Fruit fly (Drosophila melanogaster): ENCODE measurements around the gene ScpX.
A peak's percentile ranks its signal among the peaks of the same experiment; 100 is the strongest.

Gene ScpX

DNA sequence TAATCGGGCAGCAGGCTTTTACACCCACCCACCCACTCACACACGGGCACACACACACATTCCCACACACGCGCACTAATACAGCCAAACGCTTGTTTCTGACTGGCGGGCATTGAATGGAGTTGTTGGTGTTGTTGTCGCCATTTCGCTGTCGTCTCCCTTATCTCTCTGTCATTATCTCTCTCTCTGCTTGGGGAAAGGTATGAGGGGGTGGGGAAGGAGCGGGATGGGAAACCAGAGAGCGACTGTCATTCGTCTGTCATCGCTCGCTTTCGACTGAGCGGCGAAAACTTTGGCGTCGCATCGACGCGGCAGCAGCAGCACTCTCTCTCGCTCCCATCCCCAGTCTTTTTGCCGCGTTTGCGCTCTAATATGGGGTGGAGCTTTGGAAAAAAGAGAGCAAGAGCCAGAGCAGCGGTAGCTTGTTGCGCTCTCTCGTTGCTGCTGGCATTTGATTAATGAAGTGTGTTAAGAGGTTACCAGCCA, 35.1 kb upstream of the ScpX start (continued):
- no peak for TF ChIP-seq CG6808 (GFP tag; optimal IDR thresholded peaks at IDR 0.05)

DNA sequence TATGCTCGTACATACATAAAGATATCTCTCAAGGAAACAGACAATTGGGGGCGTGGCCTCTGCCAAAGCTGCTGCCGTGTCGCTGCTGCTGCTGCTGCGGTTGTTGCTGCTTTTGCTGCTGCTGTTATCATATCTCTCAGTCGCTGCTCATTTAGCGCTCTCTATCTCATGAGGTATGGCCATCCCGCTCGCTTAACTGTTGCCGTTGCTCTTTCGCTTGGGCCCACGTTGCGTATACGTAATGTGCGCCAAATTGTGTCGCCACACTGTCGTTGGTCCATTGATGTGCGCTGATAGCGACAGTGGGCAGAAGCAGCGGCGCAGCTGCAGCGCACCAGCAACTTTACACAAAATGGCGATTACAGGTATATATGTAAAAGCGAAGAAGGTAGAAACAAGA, 34.6 kb upstream of the ScpX start:
- TF ChIP-seq Eip78C (GFP tag) (peak; percentile 10), CG11762 (GFP tag; optimal IDR thresholded peaks at IDR 0.05; ENCODE audit: insufficient read depth) (no peak)

- TF ChIP-seq Sox14 (GFP tag; optimal IDR thresholded peaks at IDR 0.05) = no peak
Observed at dm6 chr2L:18801704-18802103, 29.3 kb upstream of the ScpX start.

dm6 chr2L:18805247-18805636, 25.8 kb upstream of the ScpX start, which contains the start of gene CG43814:
Gene CG43814, minus strand, starts transcription at chr2L:18805347.
- TF ChIP-seq eg (GFP tag; IDR thresholded peaks at IDR 0.05) = no peak
- no peak for TF ChIP-seq ss (GFP tag; optimal IDR thresholded peaks at IDR 0.05)
- no peak for TF ChIP-seq salr (GFP tag; optimal IDR thresholded peaks at IDR 0.05)
- no peak for TF ChIP-seq CG15336 (GFP tag; IDR thresholded peaks at IDR 0.05)
- TF ChIP-seq CG1621 (tag; optimal IDR thresholded peaks at IDR 0.05) = no peak
- TF ChIP-seq Ets21C (GFP tag; optimal IDR thresholded peaks at IDR 0.05) = no peak
- no peak for TF ChIP-seq Blimp-1 (GFP tag; optimal IDR thresholded peaks at IDR 0.05)
- no peak for TF ChIP-seq Lpt (GFP tag; optimal IDR thresholded peaks at IDR 0.05)
- TF ChIP-seq CG6808 (GFP tag; optimal IDR thresholded peaks at IDR 0.05) = no peak
- no peak for TF ChIP-seq Sox15 (GFP tag; optimal IDR thresholded peaks at IDR 0.05)
- TF ChIP-seq CG11294 (GFP tag; IDR thresholded peaks at IDR 0.05) = no peak
- no peak for TF ChIP-seq dsx (GFP tag; optimal IDR thresholded peaks at IDR 0.05; ENCODE audit: poor library complexity, severe bottlenecking)
- no peak for TF ChIP-seq CG4318 (GFP tag; optimal IDR thresholded peaks at IDR 0.05)
- TF ChIP-seq CG8632 (GFP tag; optimal IDR thresholded peaks at IDR 0.05) = no peak
- no peak for TF ChIP-seq CG16779 (tag; optimal IDR thresholded peaks at IDR 0.05)
- TF ChIP-seq vri (GFP tag; optimal IDR thresholded peaks at IDR 0.05) = no peak

DNA sequence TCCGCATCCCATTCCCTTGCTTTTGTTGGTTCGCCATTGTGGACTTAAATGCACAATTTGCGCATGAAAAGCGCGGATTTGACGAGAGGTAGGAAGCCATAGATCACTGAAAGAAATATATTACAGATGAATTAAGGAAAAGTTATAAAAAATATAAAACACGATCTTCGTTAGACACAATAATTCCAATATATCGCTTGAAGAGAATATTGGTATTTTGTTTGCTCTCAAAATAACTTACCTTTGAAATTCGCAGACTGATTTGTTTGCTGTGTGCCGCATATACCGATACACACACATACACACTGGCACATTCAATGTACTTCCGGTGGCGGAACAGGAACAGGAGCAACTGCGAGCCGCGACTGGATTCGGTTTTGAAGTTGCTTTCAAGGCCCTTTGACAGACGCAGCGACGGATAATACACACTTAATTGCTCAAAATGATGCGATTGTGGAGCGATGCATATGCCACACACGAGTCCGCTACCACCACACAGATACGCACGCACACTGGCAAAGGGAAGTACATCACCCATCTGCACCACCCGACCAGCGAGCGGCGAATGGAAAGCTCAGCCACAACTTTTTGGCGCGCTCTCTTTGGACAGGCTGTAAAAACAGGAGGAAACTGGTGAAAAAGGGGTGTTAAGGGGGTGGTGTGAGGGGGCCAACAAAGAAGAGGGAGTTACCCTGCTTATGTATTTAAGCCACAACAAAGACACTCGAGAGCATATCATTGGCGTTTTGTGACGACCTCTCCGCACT, 25.2 kb upstream of the ScpX start:
- TF ChIP-seq pdm3 (GFP tag; optimal IDR thresholded peaks at IDR 0.05) (peak; percentile 18), CG8319 (GFP tag; optimal IDR thresholded peaks at IDR 0.05) (peak; percentile 32), CG34406 (GFP tag; optimal IDR thresholded peaks at IDR 0.05) (peak; percentile 9), CG15336 (GFP tag; IDR thresholded peaks at IDR 0.05) (no peak), CG10669 (GFP tag; optimal IDR thresholded peaks at IDR 0.05) (peak; percentile 43), CG11762 (GFP tag; optimal IDR thresholded peaks at IDR 0.05; ENCODE audit: insufficient read depth) (no peak), CG1621 (tag; optimal IDR thresholded peaks at IDR 0.05) (no peak), spab (GFP tag; optimal IDR thresholded peaks at IDR 0.05) (peak; percentile 15), fkh (GFP tag; optimal IDR thresholded peaks at IDR 0.05) (no peak), CG3919 (GFP tag; optimal IDR thresholded peaks at IDR 0.05) (peak; percentile 58), CG16779 (tag; optimal IDR thresholded peaks at IDR 0.05) (no peak), Ets21C (GFP tag; optimal IDR thresholded peaks at IDR 0.05) (peak; percentile 41), vri (GFP tag; optimal IDR thresholded peaks at IDR 0.05) (peak; percentile 37), cyc (GFP tag; optimal IDR thresholded peaks at IDR 0.05) (peak; percentile 44), CG6854 (GFP tag; optimal IDR thresholded peaks at IDR 0.05) (no peak), CG3032 (tag; optimal IDR thresholded peaks at IDR 0.05) (no peak), salr (GFP tag; optimal IDR thresholded peaks at IDR 0.05) (no peak), Smox (GFP tag; optimal IDR thresholded peaks at IDR 0.05) (peak; percentile 64), Sox15 (GFP tag; optimal IDR thresholded peaks at IDR 0.05) (no peak), dac (GFP tag; optimal IDR thresholded peaks at IDR 0.05) (no peak), CG7368 (GFP tag; optimal IDR thresholded peaks at IDR 0.05) (no peak), fd85E (GFP tag; optimal IDR thresholded peaks at IDR 0.05) (no peak), svp (GFP tag) (peak; percentile 81), CG11902 (GFP tag; optimal IDR thresholded peaks at IDR 0.05) (no peak), Blimp-1 (GFP tag; optimal IDR thresholded peaks at IDR 0.05) (no peak), Hr39 (GFP tag; optimal IDR thresholded peaks at IDR 0.05) (peak; percentile 56), Sox14 (GFP tag; optimal IDR thresholded peaks at IDR 0.05) (no peak), Met (GFP tag; optimal IDR thresholded peaks at IDR 0.05) (peak; percentile 66), CG4318 (GFP tag; optimal IDR thresholded peaks at IDR 0.05) (no peak), CG6792 (GFP tag; optimal IDR thresholded peaks at IDR 0.05) (peak; percentile 39), lz (GFP tag; optimal IDR thresholded peaks at IDR 0.05) (peak; percentile 52), CG9139 (GFP tag; optimal IDR thresholded peaks at IDR 0.05) (no peak), CG6808 (GFP tag; optimal IDR thresholded peaks at IDR 0.05) (no peak)

Data from whole organism, prepupa.